Worm (Caenorhabditis elegans) whole organism, L2 larva: ENCODE measurements around the gene E04F6.8.

Experiments
- C34F6.9 ChIP-seq: fragments of 150-350 bp; optimal IDR thresholded peaks from 2 replicates; lab custom pipeline; 2014; ENCODE audit warnings: missing biosample characterization, missing genetic modification characterization
- R02D3.7 ChIP-seq: fragments of 150-350 bp; optimal IDR thresholded peaks from 2 replicates; lab custom pipeline; 2014; ENCODE audit warnings: missing biosample characterization, missing genetic modification characterization
- ZK546.5 ChIP-seq: sonication (generic microtip); optimal IDR thresholded peaks from 2 replicates; lab custom pipeline; 2017; ENCODE audit warnings: missing biosample characterization, missing genetic modification characterization
- alr-1 ChIP-seq: fragments of 150-350 bp; optimal IDR thresholded peaks from 2 replicates; lab custom pipeline; 2014; ENCODE audit warnings: missing biosample characterization, missing genetic modification characterization
- aly-2 ChIP-seq: fragments of 150-350 bp; optimal IDR thresholded peaks from 2 replicates; lab custom pipeline; 2014; ENCODE audit warnings: missing biosample characterization, missing genetic modification characterization
- blmp-1 ChIP-seq: sonication (generic microtip); optimal IDR thresholded peaks from 2 replicates; lab custom pipeline; 2017; ENCODE audit warnings: missing genetic modification characterization, mild to moderate bottlenecking, missing compliant biosample characterization, antibody characterized with exemption, moderate library complexity; ENCODE audit not compliant: insufficient read depth
- ceh-16 ChIP-seq: fragments of 150-350 bp; optimal IDR thresholded peaks from 2 replicates; lab custom pipeline; 2014; ENCODE audit warnings: missing biosample characterization, missing genetic modification characterization
- dmd-4 ChIP-seq: sonication (generic microtip); optimal IDR thresholded peaks from 2 replicates; lab custom pipeline; 2017; ENCODE audit warnings: missing biosample characterization, missing genetic modification characterization
- egl-27 ChIP-seq: sonication (generic microtip); optimal IDR thresholded peaks from 3 replicates; lab custom pipeline; 2017; ENCODE audit warnings: missing biosample characterization, missing genetic modification reagents, missing genetic modification characterization
- elt-3 ChIP-seq: sonication (generic microtip); optimal IDR thresholded peaks from 2 replicates; lab custom pipeline; 2017; ENCODE audit warnings: missing biosample characterization, missing genetic modification characterization
- fos-1 ChIP-seq: fragments of 150-350 bp; optimal IDR thresholded peaks from 2 replicates; lab custom pipeline; 2014; ENCODE audit warnings: missing biosample characterization, missing genetic modification characterization
- gmeb-1 ChIP-seq: fragments of 150-350 bp; optimal IDR thresholded peaks from 2 replicates; lab custom pipeline; 2014; ENCODE audit warnings: missing biosample characterization, missing genetic modification characterization
- lin-11 ChIP-seq: fragments of 150-350 bp; sonication (generic microtip); optimal IDR thresholded peaks from 2 replicates; lab custom pipeline; 2014; ENCODE audit warnings: missing biosample characterization, missing genetic modification characterization, inconsistent platforms, mixed read lengths
- lin-39 ChIP-seq: fragments of 150-350 bp; optimal IDR thresholded peaks from 2 replicates; lab custom pipeline; 2014; ENCODE audit warnings: missing biosample characterization, missing genetic modification reagents, missing genetic modification characterization
- lsy-2 ChIP-seq, 2 experiments: fragments of 150-350 bp in 1 of 2; sonication (generic microtip) in 1 of 2; optimal IDR thresholded peaks; 2 replicates each; lab custom pipeline; 2014 to 2017; ENCODE audit warnings: missing biosample characterization in 2 of 2, missing genetic modification characterization in 2 of 2
- mbf-1 ChIP-seq: sonication (generic microtip); optimal IDR thresholded peaks from 2 replicates; lab custom pipeline; 2017; ENCODE audit warnings: missing biosample characterization, missing genetic modification characterization
- mdl-1 ChIP-seq, 2 experiments: fragments of 150-350 bp in 1 of 2; sonication (generic microtip) in 1 of 2; optimal IDR thresholded peaks; 2 replicates each; lab custom pipeline; 2017; ENCODE audit warnings: missing biosample characterization in 2 of 2, missing genetic modification characterization in 2 of 2
- nhr-11 ChIP-seq: fragments of 150-350 bp; optimal IDR thresholded peaks from 2 replicates; lab custom pipeline; 2014; ENCODE audit warnings: missing biosample characterization, missing genetic modification characterization
- nhr-12 ChIP-seq: fragments of 150-350 bp; optimal IDR thresholded peaks from 2 replicates; lab custom pipeline; 2014; ENCODE audit warnings: missing biosample characterization, missing genetic modification characterization
- nhr-21 ChIP-seq: fragments of 150-350 bp; optimal IDR thresholded peaks from 2 replicates; lab custom pipeline; 2014; ENCODE audit warnings: missing biosample characterization, missing genetic modification characterization
- nhr-237 ChIP-seq: fragments of 150-350 bp; optimal IDR thresholded peaks from 2 replicates; lab custom pipeline; 2014; ENCODE audit warnings: missing biosample characterization, missing genetic modification characterization
- nhr-25 ChIP-seq: fragments of 150-350 bp; sonication (generic microtip); optimal IDR thresholded peaks from 3 replicates; lab custom pipeline; 2014; ENCODE audit warnings: missing biosample characterization, missing genetic modification characterization
- nhr-77 ChIP-seq: fragments of 150-350 bp; optimal IDR thresholded peaks from 2 replicates; lab custom pipeline; 2014; ENCODE audit warnings: missing biosample characterization, missing genetic modification characterization
- peb-1 ChIP-seq: fragments of 150-350 bp; optimal IDR thresholded peaks from 2 replicates; lab custom pipeline; 2014; ENCODE audit warnings: missing biosample characterization, missing genetic modification characterization
- sem-4 ChIP-seq: fragments of 150-350 bp; optimal IDR thresholded peaks from 2 replicates; lab custom pipeline; 2014; ENCODE audit warnings: missing biosample characterization, missing genetic modification reagents, missing genetic modification characterization
- skn-1 ChIP-seq: sonication (generic microtip); optimal IDR thresholded peaks from 2 replicates; lab custom pipeline; 2017; ENCODE audit warnings: missing biosample characterization, missing genetic modification characterization
- sma-3 ChIP-seq: sonication (generic microtip); optimal IDR thresholded peaks from 2 replicates; lab custom pipeline; 2016; ENCODE audit warnings: missing genetic modification reagents, missing genetic modification characterization, missing compliant biosample characterization
- sma-9 ChIP-seq, 2 experiments: fragments of 150-350 bp in 1 of 2; sonication (generic microtip) in 1 of 2; optimal IDR thresholded peaks; 2 replicates each; lab custom pipeline; 2014 to 2016; ENCODE audit warnings: missing genetic modification characterization in 2 of 2, mild to moderate bottlenecking in 1 of 2, missing biosample characterization in 1 of 2, missing compliant biosample characterization in 1 of 2, missing genetic modification reagents in 1 of 2, moderate library complexity in 1 of 2
- unc-39 ChIP-seq: fragments of 150-350 bp; optimal IDR thresholded peaks from 2 replicates; lab custom pipeline; 2014; ENCODE audit warnings: missing biosample characterization, missing genetic modification characterization
- unc-55 ChIP-seq: fragments of 150-350 bp; sonication (generic microtip); optimal IDR thresholded peaks from 3 replicates; lab custom pipeline; 2014; ENCODE audit warnings: missing biosample characterization, missing genetic modification reagents, missing genetic modification characterization
- ztf-1 ChIP-seq: fragments of 200-800 bp; sonication (Bioruptor generic); conservative IDR thresholded peaks from 2 replicates; pipeline ENCODE4 v1.3.6; 2022; ENCODE audit warnings: missing genetic modification characterization, missing compliant biosample characterization
- ztf-11 ChIP-seq: sonication (generic microtip); optimal IDR thresholded peaks from 2 replicates; lab custom pipeline; 2017; ENCODE audit warnings: missing biosample characterization, missing genetic modification characterization
- ztf-4 ChIP-seq: fragments of 150-350 bp; optimal IDR thresholded peaks from 2 replicates; lab custom pipeline; 2014; ENCODE audit warnings: missing biosample characterization, missing genetic modification characterization

The E04F6.8 gene

ce11 chrII:7196040-7196439, 15.1 kb downstream of the E04F6.8 start, which contains the start of gene maoc-1:
Gene maoc-1, plus strand, starts transcription at chrII:7196276.
- no peak for TF ChIP-seq nhr-21
- TF ChIP-seq ztf-4 = no peak
- peak; percentile 25 for TF ChIP-seq fos-1 (tag; lab: Kevin White, UChicago)
- TF ChIP-seq sma-9 (GFP tag; optimal IDR thresholded peaks at IDR 0.05; lab: Kevin White, UChicago) = peak; percentile 13
- TF ChIP-seq sma-9 (tag; optimal IDR thresholded peaks at IDR 0.05; lab: Kevin White, UChicago) = no peak
- no peak for TF ChIP-seq gmeb-1 (tag; lab: Kevin White, UChicago)
- no peak for TF ChIP-seq nhr-11 (tag; lab: Kevin White, UChicago)

DNA sequence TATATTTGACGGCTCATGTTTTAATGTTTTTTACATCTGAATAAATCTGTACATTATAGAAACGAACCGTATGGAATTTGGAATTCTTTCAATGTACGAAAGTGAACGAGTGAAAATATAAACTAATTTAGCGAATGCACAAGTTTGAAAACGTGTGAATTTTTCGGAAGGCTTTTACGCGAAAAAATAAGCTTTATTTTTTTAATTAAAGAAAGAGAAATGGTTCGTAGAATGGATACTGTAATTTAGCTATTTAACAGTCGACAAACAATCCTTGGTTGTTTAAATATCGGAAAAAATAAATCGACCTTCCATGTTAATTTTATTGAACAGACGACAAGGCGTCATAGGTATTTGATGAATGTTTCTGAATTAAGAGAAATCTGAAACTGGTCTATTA, 15.6 kb downstream of the E04F6.8 start, which contains the start of gene acdh-12:
acdh-12 (minus strand) TSS at position 101 of the 400 bp plus-strand sequence.
- no peak for TF ChIP-seq lin-39
- TF ChIP-seq ztf-1 (GFP tag; lab: Robert Waterston, UW) = no peak
- TF ChIP-seq dmd-4 (tag; lab: Kevin White, UChicago) = no peak
- no peak for TF ChIP-seq fos-1 (tag; lab: Kevin White, UChicago)
- no peak for TF ChIP-seq ceh-16 (tag; lab: Kevin White, UChicago)
- TF ChIP-seq alr-1 = no peak
- no peak for TF ChIP-seq nhr-237 (tag; lab: Kevin White, UChicago)
- TF ChIP-seq blmp-1 (tag; lab: Kevin White, UChicago) = no peak
- no peak for TF ChIP-seq C34F6.9 (tag; lab: Kevin White, UChicago)

DNA sequence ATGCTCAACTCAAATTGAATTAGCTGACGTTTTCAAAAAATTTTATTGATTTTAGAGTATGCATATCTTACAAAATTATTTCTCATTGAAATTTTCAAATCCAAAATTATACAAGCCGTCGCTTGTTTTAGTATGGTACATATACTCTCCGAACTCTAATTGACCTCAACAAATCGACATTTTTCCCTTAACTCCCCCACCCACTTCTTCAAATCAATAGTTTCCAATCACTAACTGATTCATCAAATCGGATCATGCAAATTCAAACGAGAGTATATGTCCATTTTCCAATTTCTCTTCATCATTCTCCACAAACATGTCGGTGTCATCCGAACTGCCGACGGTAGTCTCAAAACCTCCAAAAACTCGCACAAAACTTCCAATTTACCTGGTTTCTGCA, 22.1 kb downstream of the E04F6.8 start, which contains the start of gene E04F6.4:
E04F6.4 (plus strand) TSS at position 301 of the 400 bp plus-strand sequence.
- no peak for TF ChIP-seq elt-3 (tag; lab: Kevin White, UChicago)

ce11 chrII:7187110-7187509, 24.1 kb downstream of the E04F6.8 start, which contains the start of gene C27H5.6:
Gene C27H5.6, minus strand, starts transcription at chrII:7187210.
- TF ChIP-seq skn-1 (tag; lab: Kevin White, UChicago) (no peak), ztf-1 (GFP tag; lab: Robert Waterston, UW) (no peak), fos-1 (tag; lab: Kevin White, UChicago) (no peak), sma-3 (GFP tag; lab: Kevin White, UChicago) (no peak), lin-39 (no peak), lsy-2 (tag; optimal IDR thresholded peaks at IDR 0.05; lab: Kevin White, UChicago) (no peak)
- TF ChIP-seq, all 48 proteins: peak for 0

DNA sequence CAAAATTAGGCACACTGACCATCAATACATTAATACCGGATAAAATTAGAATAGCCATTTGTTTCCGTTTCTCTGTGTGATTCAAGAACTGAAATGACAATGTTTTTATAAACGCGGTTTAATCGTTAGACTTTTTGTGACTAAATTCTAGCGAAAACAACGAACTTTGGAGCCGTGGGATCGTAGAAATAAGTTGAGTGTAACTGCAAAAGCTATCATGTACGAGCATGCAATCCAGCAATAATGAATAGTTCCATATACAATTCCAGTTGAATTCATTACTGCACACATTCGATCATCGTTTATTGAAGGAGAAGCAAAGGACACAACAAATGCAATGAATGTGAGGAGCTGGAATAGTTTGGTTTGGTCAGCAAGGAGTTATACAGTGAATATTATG, 25.1 kb downstream of the E04F6.8 start:
- TF ChIP-seq unc-39 (tag; lab: Kevin White, UChicago) = no peak
- TF ChIP-seq sma-9 (GFP tag; optimal IDR thresholded peaks at IDR 0.05; lab: Kevin White, UChicago) = no peak
- TF ChIP-seq sma-9 (tag; optimal IDR thresholded peaks at IDR 0.05; lab: Kevin White, UChicago) = no peak
- TF ChIP-seq sem-4 (tag; lab: Kevin White, UChicago) = no peak
- TF ChIP-seq ceh-16 (tag; lab: Kevin White, UChicago) = no peak
- no peak for TF ChIP-seq mbf-1 (tag; lab: Kevin White, UChicago)
- no peak for TF ChIP-seq R02D3.7 (tag; lab: Kevin White, UChicago)
- TF ChIP-seq nhr-25 (tag; lab: Kevin White, UChicago) = no peak
- TF ChIP-seq egl-27 (tag; lab: Kevin White, UChicago) = no peak
- no peak for TF ChIP-seq ZK546.5
- TF ChIP-seq mdl-1 (tag; optimal IDR thresholded peaks at IDR 0.05; lab: Kevin White, UChicago) = no peak
- TF ChIP-seq lin-11 (tag; lab: Kevin White, UChicago) = no peak
- TF ChIP-seq aly-2 = no peak
- TF ChIP-seq nhr-77 = no peak
- TF ChIP-seq peb-1 = no peak
- TF ChIP-seq ztf-11 = no peak
- TF ChIP-seq gmeb-1 (tag; lab: Kevin White, UChicago) = no peak
- no peak for TF ChIP-seq unc-55 (GFP tag; lab: Kevin White, UChicago)
- no peak for TF ChIP-seq nhr-12
- TF ChIP-seq, all 48 proteins: peak for 0
